Worm (Caenorhabditis elegans): ENCODE data around the gene B0001.5.

The B0001.5 gene

DNA sequence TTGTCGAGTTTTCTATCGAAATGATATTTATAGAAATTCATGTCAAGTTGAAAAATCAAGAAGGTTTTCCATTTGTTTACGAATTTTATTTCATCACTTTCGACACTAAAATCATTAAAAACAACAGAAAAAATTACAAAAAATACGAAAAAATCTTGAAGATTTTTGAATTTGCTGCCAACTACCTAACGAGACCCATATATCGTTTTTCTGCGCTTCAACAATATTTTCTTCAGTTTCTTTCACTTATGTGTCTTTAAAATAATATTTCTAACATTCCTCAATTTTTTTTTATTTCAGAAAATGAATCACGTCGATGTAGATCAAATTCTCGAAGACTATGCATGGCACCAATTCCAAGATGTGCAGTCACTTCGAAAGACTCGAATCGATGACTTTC lies 13.9 kb downstream of the B0001.5 start, which contains the start of gene lin-24:
Gene lin-24 (plus strand): TSS at position 301 of the 400 bp plus-strand sequence.
- TF ChIP-seq ceh-34 (tag; optimal IDR thresholded peaks at IDR 0.05) (no peak), mec-3 (tag; optimal IDR thresholded peaks at IDR 0.05; ENCODE audit: borderline replicate concordance) (no peak), elt-2 (tag; optimal IDR thresholded peaks at IDR 0.05) (no peak)

DNA sequence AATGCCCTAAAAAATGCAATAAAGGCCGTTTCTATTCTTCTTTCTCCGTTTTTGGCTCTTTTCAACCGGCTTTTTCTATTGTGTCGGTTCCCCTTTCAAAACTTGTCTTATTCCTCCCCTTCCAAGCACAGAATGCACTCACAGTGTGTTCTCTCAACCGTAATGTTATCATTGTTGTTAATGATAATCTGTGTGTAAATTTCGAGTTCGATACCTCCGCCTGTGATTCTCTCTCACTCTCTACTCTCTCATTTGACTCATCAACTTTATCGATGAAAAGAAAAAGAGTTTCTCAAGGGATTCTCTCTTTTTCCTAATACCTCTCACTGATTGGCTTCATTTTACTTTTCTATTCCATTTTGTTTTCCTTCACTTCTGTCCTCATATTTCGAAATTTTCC lies 14.4 kb downstream of the B0001.5 start:
- no peak for TF ChIP-seq elt-4 (tag; optimal IDR thresholded peaks at IDR 0.05)
- TF ChIP-seq odd-2 (tag; optimal IDR thresholded peaks at IDR 0.05) = no peak
- TF ChIP-seq ets-4 (tag; optimal IDR thresholded peaks at IDR 0.05) = no peak
- TF ChIP-seq ceh-34 (tag; optimal IDR thresholded peaks at IDR 0.05) = no peak
- TF ChIP-seq unc-55 (GFP tag; optimal IDR thresholded peaks at IDR 0.05) = no peak
- no peak for TF ChIP-seq sox-4 (tag; optimal IDR thresholded peaks at IDR 0.05)
- no peak for TF ChIP-seq sdc-2 (tag; optimal IDR thresholded peaks at IDR 0.05)
- no peak for TF ChIP-seq lim-6 (tag; optimal IDR thresholded peaks at IDR 0.05)
- no peak for TF ChIP-seq mec-3 (tag; optimal IDR thresholded peaks at IDR 0.05; ENCODE audit: borderline replicate concordance)
- no peak for TF ChIP-seq ceh-18 (tag; optimal IDR thresholded peaks at IDR 0.05)

DNA sequence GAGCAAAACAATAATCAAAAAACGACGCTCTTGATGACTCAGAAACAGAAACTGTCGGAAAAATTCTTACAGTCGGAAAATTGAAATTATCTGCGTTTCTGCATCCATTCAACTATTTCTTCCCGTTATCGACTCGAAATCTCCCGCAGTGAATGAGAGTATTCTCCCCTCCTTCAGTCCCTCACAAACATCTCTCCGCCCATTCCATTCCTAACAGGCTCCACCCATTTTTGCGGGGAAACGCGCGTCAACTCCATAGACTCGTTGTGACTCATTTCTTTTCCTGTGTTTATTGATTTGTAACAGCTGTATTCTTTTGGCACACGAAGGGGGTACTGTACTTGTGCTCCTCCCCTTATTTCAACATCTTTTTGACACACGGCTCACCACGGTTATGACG lies 15.3 kb downstream of the B0001.5 start:
- TF ChIP-seq nfya-1 (tag; optimal IDR thresholded peaks at IDR 0.05) = peak; percentile 10
- no peak for TF ChIP-seq sox-2 (GFP tag; IDR thresholded peaks at IDR 0.05)
- TF ChIP-seq pha-2 (tag; optimal IDR thresholded peaks at IDR 0.05) = no peak
- TF ChIP-seq ref-2 (tag; optimal IDR thresholded peaks at IDR 0.05) = no peak

DNA sequence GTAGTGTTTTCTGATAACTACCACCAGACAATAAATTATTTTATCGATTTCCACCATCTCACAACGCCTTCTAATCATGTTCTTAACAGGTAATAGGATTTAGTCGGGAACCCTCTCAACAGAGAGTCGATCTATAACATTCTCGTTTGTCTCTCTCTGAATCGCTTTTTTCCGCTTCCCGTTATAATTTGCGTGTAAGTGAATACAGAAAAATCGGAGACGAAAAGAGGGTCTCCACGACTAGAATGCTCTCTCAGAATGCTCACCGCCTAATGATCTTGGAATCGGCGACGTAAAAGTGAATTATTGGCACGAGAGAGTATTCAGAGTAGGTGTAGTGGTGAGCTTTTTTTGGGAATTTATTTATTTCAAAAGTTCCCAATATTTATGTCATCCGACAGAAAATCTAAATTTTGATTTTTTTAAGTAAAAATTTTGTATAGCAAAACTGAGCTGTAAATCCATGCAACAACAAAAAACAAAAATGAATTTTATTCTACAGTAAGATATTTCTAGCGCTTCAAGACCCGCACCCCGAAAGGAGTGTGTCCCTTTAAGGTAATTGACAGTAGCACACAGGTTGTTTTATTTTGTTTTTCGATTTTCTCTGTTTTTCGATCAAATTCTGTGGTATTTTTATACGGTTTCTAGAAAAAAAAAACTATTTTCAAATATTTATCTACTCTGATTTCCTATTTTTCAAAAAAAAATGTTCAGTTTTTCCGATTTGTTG lies 16.2 kb downstream of the B0001.5 start:
- TF ChIP-seq ceh-14 (tag; optimal IDR thresholded peaks at IDR 0.05) (no peak), unc-86 (tag; optimal IDR thresholded peaks at IDR 0.05) (no peak), unc-42 (tag; optimal IDR thresholded peaks at IDR 0.05) (peak; percentile 71)

DNA sequence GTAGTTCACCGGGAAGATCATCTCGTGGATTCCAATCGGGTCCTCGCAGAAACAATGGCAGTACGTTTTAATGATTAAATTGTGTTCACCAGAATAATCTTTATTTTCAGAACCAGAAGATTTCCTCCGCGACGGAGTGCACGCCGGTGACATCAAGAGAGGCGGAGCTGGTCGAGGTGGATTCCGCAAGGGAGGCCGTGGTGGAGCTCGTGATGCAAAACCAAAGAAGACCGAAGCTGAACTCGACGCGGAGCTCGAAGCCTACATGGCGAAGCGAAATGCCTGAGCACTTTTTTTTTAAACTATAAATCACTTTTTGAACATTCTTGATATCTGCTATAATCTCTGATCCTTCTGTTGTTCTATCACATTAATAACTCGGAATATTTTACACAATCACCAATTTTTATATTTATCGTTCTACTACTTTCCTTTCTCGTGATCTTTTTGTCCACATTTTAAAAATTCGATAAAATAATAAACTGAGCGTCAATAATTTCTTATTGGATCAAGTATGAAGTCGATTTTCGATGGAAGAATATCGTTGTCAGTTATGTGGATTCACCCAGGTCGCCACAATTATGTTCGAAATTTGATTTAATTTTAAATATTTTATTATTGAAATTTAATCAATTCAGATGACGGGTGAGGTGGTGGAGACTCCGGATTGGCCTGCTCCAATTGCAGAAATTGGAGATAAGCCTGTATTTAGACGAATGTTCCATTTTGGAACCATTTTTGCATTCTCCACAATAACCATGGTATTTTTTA lies 18.6 kb downstream of the B0001.5 start, which contains the start of gene dhhc-6:
Gene dhhc-6 (plus strand): TSS at position 639 of the 771 bp plus-strand sequence.
- TF ChIP-seq elt-2 (tag; optimal IDR thresholded peaks at IDR 0.05) = no peak
- no peak for TF ChIP-seq ttx-3 (tag; optimal IDR thresholded peaks at IDR 0.05)
- no peak for TF ChIP-seq T23F11.4 (GFP tag; optimal IDR thresholded peaks at IDR 0.05)

DNA sequence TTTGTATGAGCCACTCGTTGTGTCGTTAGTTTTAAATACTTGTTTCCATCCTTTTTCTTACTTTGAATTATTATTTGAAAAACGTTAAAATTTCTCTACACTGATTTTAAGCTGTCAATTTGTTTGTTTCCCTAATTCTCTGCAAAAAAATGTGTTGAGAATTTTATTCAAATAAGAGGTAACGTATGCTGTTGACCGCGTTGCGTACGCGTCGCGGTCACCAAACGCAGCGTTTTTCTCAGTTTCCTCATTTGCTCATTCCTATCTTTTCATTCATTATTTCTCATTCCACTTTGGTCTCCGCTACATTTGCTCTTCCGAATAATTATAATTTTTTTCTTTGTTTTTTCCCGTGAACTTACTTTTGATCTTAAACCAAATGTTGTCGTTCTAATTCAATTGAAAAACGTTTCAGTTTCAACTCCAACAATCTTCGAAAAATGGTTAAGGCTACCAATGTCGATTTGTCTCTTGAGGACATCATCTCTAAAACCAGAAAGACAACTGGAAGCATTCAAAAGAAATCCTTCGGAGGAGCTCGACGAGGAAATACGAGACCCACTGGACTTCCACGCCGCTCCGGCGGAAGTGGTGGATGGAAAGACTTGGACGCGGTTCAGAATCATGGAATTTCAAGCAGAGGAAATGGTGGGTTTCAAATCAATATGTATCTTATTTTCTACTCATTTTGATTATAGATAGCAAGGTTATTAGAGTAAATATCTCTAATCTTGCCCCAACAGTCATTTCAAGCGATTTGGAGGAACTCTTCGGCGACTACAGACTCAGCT lies 20.1 kb downstream of the B0001.5 start, which contains the start of gene aly-3:
Gene aly-3 (plus strand): TSS at position 409 of the 791 bp plus-strand sequence.
- TF ChIP-seq elt-2 (tag; optimal IDR thresholded peaks at IDR 0.05) = no peak
- TF ChIP-seq K02D7.2 (tag; optimal IDR thresholded peaks at IDR 0.05) = no peak
- TF ChIP-seq unc-42 (tag; optimal IDR thresholded peaks at IDR 0.05) = no peak
- TF ChIP-seq tbx-2 (tag; optimal IDR thresholded peaks at IDR 0.05) = peak; percentile 19
- no peak for TF ChIP-seq ceh-9 (tag; optimal IDR thresholded peaks at IDR 0.05)
- no peak for TF ChIP-seq dve-1 (tag; optimal IDR thresholded peaks at IDR 0.05)
- no peak for TF ChIP-seq dmd-4 (tag; optimal IDR thresholded peaks at IDR 0.05; ENCODE audit: borderline replicate concordance)
- TF ChIP-seq nfya-1 (tag; optimal IDR thresholded peaks at IDR 0.05) = peak; percentile 11
- no peak for TF ChIP-seq F13H6.1 (tag; optimal IDR thresholded peaks at IDR 0.05)
- no peak for TF ChIP-seq ama-1 (optimal IDR thresholded peaks at IDR 0.05)
- no peak for TF ChIP-seq ceh-6 (GFP tag; optimal IDR thresholded peaks at IDR 0.05)
